Worm (Caenorhabditis elegans) whole organism, L2 larva: ENCODE measurements around the gene srg-42.

Source experiments
- alr-1 ChIP-seq: fragments of 150-350 bp; optimal IDR thresholded peaks from 2 replicates; lab custom pipeline; 2014; ENCODE audit warnings: missing biosample characterization, missing genetic modification characterization
- ama-1 ChIP-seq: fragments of 150-350 bp; optimal IDR thresholded peaks from 2 replicates; lab custom pipeline; 2018; ENCODE audit warnings: inconsistent platforms
- blmp-1 ChIP-seq: sonication (generic microtip); optimal IDR thresholded peaks from 2 replicates; lab custom pipeline; 2017; ENCODE audit warnings: missing genetic modification characterization, mild to moderate bottlenecking, missing compliant biosample characterization, antibody characterized with exemption, moderate library complexity; ENCODE audit not compliant: insufficient read depth
- mdl-1 ChIP-seq, 2 experiments: fragments of 150-350 bp in 1 of 2; sonication (generic microtip) in 1 of 2; optimal IDR thresholded peaks; 2 replicates each; lab custom pipeline; 2017; ENCODE audit warnings: missing biosample characterization in 2 of 2, missing genetic modification characterization in 2 of 2
- nhr-11 ChIP-seq: fragments of 150-350 bp; optimal IDR thresholded peaks from 2 replicates; lab custom pipeline; 2014; ENCODE audit warnings: missing biosample characterization, missing genetic modification characterization
- nhr-129 ChIP-seq: fragments of 150-350 bp; optimal IDR thresholded peaks from 2 replicates; lab custom pipeline; 2014; ENCODE audit warnings: missing biosample characterization, missing genetic modification characterization
- nhr-237 ChIP-seq: fragments of 150-350 bp; optimal IDR thresholded peaks from 2 replicates; lab custom pipeline; 2014; ENCODE audit warnings: missing biosample characterization, missing genetic modification characterization
- skn-1 ChIP-seq: sonication (generic microtip); optimal IDR thresholded peaks from 2 replicates; lab custom pipeline; 2017; ENCODE audit warnings: missing biosample characterization, missing genetic modification characterization
- zag-1 ChIP-seq: fragments of 150-350 bp; optimal IDR thresholded peaks from 2 replicates; lab custom pipeline; 2014; ENCODE audit warnings: missing biosample characterization, missing genetic modification characterization
- ztf-11 ChIP-seq: sonication (generic microtip); optimal IDR thresholded peaks from 2 replicates; lab custom pipeline; 2017; ENCODE audit warnings: missing biosample characterization, missing genetic modification characterization

- TF ChIP-seq nhr-237 (tag; lab: Kevin White, UChicago) (no peak), ama-1 (no peak), zag-1 (no peak), ztf-11 (tag; lab: Kevin White, UChicago) (no peak), nhr-11 (tag; lab: Kevin White, UChicago) (no peak), mdl-1 (tag; optimal IDR thresholded peaks at IDR 0.05; lab: Kevin White, UChicago) (no peak), nhr-129 (tag; lab: Kevin White, UChicago) (no peak), blmp-1 (tag; lab: Kevin White, UChicago) (no peak), skn-1 (no peak), alr-1 (no peak)
Observed at ce11 chrV:11196109-11196508, 38.3 kb upstream of the srg-42 start, which contains the start of gene clc-6.
